Fruit fly (Drosophila melanogaster) S2 (cell line): ENCODE data around the gene CG13384.

Source experiments
- CG8478 ChIP-seq: fragments of >200 bp; optimal IDR thresholded peaks from 2 replicates; lab custom pipeline; 2018
- CTCF ChIP-seq, 2 experiments: fragments of >200 bp; optimal IDR thresholded peaks; 2 replicates each; lab custom pipeline; 2018

DNA sequence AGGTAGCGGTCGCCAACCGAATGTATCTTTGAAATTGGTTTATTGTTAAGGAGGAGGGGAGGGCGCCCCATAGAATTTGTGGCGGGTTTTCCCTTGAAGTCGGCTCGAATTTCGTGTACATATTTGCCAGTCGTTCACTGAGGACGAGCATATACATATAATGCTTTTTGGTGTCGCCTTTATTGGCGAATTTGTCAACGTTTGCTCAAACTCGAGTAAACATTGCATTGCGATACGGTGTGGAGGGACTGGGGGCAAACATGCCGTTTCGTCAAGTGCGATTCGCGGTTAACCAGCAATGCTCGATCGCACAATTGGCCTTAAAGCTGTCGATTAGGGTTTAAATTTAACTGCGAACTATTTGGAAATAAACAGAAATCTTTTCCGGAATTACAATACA is 33.3 kb downstream of the CG13384 start:
- no peak for TF ChIP-seq CTCF (optimal IDR thresholded peaks at IDR 0.05; lab: Kevin White, UChicago)
- no peak for TF ChIP-seq CG8478
